Fruit fly (Drosophila melanogaster) whole organism, embryonic: ENCODE results near the gene PNKP.

Source experiments
- ATbp ChIP-seq: fragments of 200-800 bp; sonication (Bioruptor generic); optimal IDR thresholded peaks from 2 replicates; lab custom pipeline; 2017; ENCODE audit warnings: missing biosample characterization, mild to moderate bottlenecking, missing genetic modification characterization, missing genetic modification reagents
- Atf-2 ChIP-seq: fragments of 200-800 bp; sonication (Bioruptor generic); optimal IDR thresholded peaks from 2 replicates; lab custom pipeline; 2016; ENCODE audit warnings: missing biosample characterization, missing genetic modification characterization
- CG10959 ChIP-seq: fragments of 200-800 bp; sonication (Bioruptor generic); IDR thresholded peaks from 2 replicates; pipeline ENCODE4 v1.3.6; 2022; ENCODE audit warnings: missing biosample characterization, missing genetic modification characterization
- CG11695 ChIP-seq: fragments of 200-800 bp; sonication (Bioruptor generic); IDR thresholded peaks from 3 replicates; pipeline ENCODE4 v1.3.6; 2022; ENCODE audit warnings: missing biosample characterization, missing genetic modification characterization
- CG1233 ChIP-seq: fragments of 200-800 bp; sonication (Bioruptor generic); optimal IDR thresholded peaks from 4 replicates; lab custom pipeline; 2018; ENCODE audit warnings: missing biosample characterization, mild to moderate bottlenecking, missing genetic modification characterization
- CG12659 ChIP-seq: fragments of 200-800 bp; sonication (Bioruptor generic); optimal IDR thresholded peaks from 3 replicates; lab custom pipeline; 2017; ENCODE audit warnings: mild to moderate bottlenecking, missing biosample characterization, missing genetic modification reagents, missing genetic modification characterization
- CG14441 ChIP-seq: fragments of 200-800 bp; sonication (Bioruptor generic); IDR thresholded peaks from 2 replicates; pipeline ENCODE4 v1.3.6; 2022; ENCODE audit warnings: missing biosample characterization, missing genetic modification characterization
- CG14860 ChIP-seq: fragments of 200-800 bp; sonication (Bioruptor generic); IDR thresholded peaks from 3 replicates; pipeline ENCODE4 v1.3.6; 2022; ENCODE audit warnings: missing biosample characterization, missing genetic modification characterization; ENCODE audit not compliant: partially characterized antibody
- CG15514 ChIP-seq: fragments of 200-800 bp; sonication (Bioruptor generic); optimal IDR thresholded peaks from 3 replicates; lab custom pipeline; 2017; ENCODE audit warnings: missing biosample characterization, missing genetic modification characterization, mild to moderate bottlenecking, moderate library complexity, missing genetic modification reagents
- CG15696 ChIP-seq: fragments of 200-800 bp; sonication (Bioruptor generic); optimal IDR thresholded peaks from 2 replicates; lab custom pipeline; 2019; ENCODE audit warnings: missing biosample characterization, mild to moderate bottlenecking, missing genetic modification characterization, moderate library complexity
- CG1602 ChIP-seq: fragments of 200-800 bp; sonication (Bioruptor generic); optimal IDR thresholded peaks from 3 replicates; lab custom pipeline; 2016; ENCODE audit warnings: missing biosample characterization, missing genetic modification characterization
- CG1647 ChIP-seq: fragments of 200-800 bp; sonication (Bioruptor generic); optimal IDR thresholded peaks from 3 replicates; lab custom pipeline; 2016; ENCODE audit warnings: missing biosample characterization, missing genetic modification characterization
- CG17829 ChIP-seq: fragments of 200-800 bp; optimal IDR thresholded peaks from 2 replicates; lab custom pipeline; 2019; ENCODE audit warnings: missing biosample characterization, mild to moderate bottlenecking, missing genetic modification characterization, moderate library complexity
- CG18262 ChIP-seq: fragments of 200-800 bp; optimal IDR thresholded peaks from 3 replicates; lab custom pipeline; 2019; ENCODE audit warnings: missing biosample characterization, mild to moderate bottlenecking, missing genetic modification characterization, moderate library complexity
- CG2202 ChIP-seq: fragments of 200-800 bp; sonication (Bioruptor generic); optimal IDR thresholded peaks from 2 replicates; lab custom pipeline; 2018; ENCODE audit warnings: missing biosample characterization, mild to moderate bottlenecking, missing genetic modification characterization
- CG3281 ChIP-seq: fragments of 200-800 bp; sonication (Bioruptor generic); optimal IDR thresholded peaks from 3 replicates; lab custom pipeline; 2017; ENCODE audit warnings: missing biosample characterization, mild to moderate bottlenecking, missing genetic modification characterization
- CG3847 ChIP-seq: fragments of 200-800 bp; sonication (Bioruptor generic); IDR thresholded peaks from 2 replicates; pipeline ENCODE4 v1.3.6; 2022; ENCODE audit warnings: missing biosample characterization, missing genetic modification characterization
- CG4282 ChIP-seq: fragments of 200-800 bp; sonication (Bioruptor generic); optimal IDR thresholded peaks from 2 replicates; lab custom pipeline; 2016; ENCODE audit warnings: missing biosample characterization, missing genetic modification characterization
- CG4328 ChIP-seq: fragments of 200-800 bp; sonication (Bioruptor generic); optimal IDR thresholded peaks from 3 replicates; lab custom pipeline; 2017; ENCODE audit warnings: missing biosample characterization, missing genetic modification reagents, missing genetic modification characterization
- CG4820 ChIP-seq: fragments of 200-800 bp; sonication (Bioruptor generic); optimal IDR thresholded peaks from 3 replicates; lab custom pipeline; 2016; ENCODE audit warnings: missing biosample characterization, missing genetic modification characterization
- CG6272 ChIP-seq: fragments of 200-800 bp; sonication (Bioruptor generic); IDR thresholded peaks from 2 replicates; pipeline ENCODE4 v1.3.6; 2022; ENCODE audit warnings: missing biosample characterization, missing genetic modification characterization
- CG6683 ChIP-seq: fragments of 200-800 bp; sonication (Bioruptor generic); optimal IDR thresholded peaks from 2 replicates; lab custom pipeline; 2017; ENCODE audit warnings: missing biosample characterization, mild to moderate bottlenecking, missing genetic modification characterization, missing genetic modification reagents
- CG6791 ChIP-seq: fragments of 200-800 bp; sonication (Bioruptor generic); IDR thresholded peaks from 3 replicates; pipeline ENCODE4 v1.3.6; 2022; ENCODE audit warnings: missing biosample characterization, missing genetic modification characterization; ENCODE audit not compliant: partially characterized antibody
- CG9797 ChIP-seq: fragments of 200-800 bp; sonication (Bioruptor generic); optimal IDR thresholded peaks from 3 replicates; lab custom pipeline; 2018; ENCODE audit warnings: missing biosample characterization, mild to moderate bottlenecking, missing genetic modification characterization
- Deaf1 ChIP-seq: fragments of 200-800 bp; optimal IDR thresholded peaks from 3 replicates; lab custom pipeline; 2019; ENCODE audit warnings: missing biosample characterization, mild to moderate bottlenecking, missing genetic modification characterization, moderate library complexity
- Doc3 ChIP-seq: fragments of 200-800 bp; sonication (Bioruptor generic); IDR thresholded peaks from 3 replicates; pipeline ENCODE4 v1.3.6; 2022; ENCODE audit warnings: missing biosample characterization, missing genetic modification characterization; ENCODE audit not compliant: partially characterized antibody
- H2.0 ChIP-seq: fragments of 200-800 bp; sonication (Bioruptor generic); IDR thresholded peaks from 2 replicates; pipeline ENCODE4 v1.3.6; 2022; ENCODE audit warnings: missing biosample characterization, missing genetic modification characterization
- Hmx ChIP-seq: fragments of 200-800 bp; sonication (Bioruptor generic); optimal IDR thresholded peaks from 2 replicates; lab custom pipeline; 2016; ENCODE audit warnings: missing biosample characterization, missing genetic modification characterization
- Hr51 ChIP-seq, 2 experiments: fragments of 200-800 bp; sonication (Bioruptor generic); optimal IDR thresholded peaks; 2 replicates in 1 of 2; 3 replicates in 1 of 2; lab custom pipeline; 2016 to 2018; ENCODE audit warnings: missing biosample characterization in 2 of 2, missing genetic modification characterization in 2 of 2, mild to moderate bottlenecking in 1 of 2, moderate library complexity in 1 of 2
- MESR4 ChIP-seq: fragments of 200-800 bp; sonication (Bioruptor generic); optimal IDR thresholded peaks from 2 replicates; lab custom pipeline; 2018; ENCODE audit warnings: missing biosample characterization, mild to moderate bottlenecking, missing genetic modification characterization, moderate library complexity
- Mad ChIP-seq: fragments of 200-800 bp; sonication (Bioruptor generic); optimal IDR thresholded peaks from 2 replicates; lab custom pipeline; 2016; ENCODE audit warnings: missing biosample characterization, missing genetic modification characterization
- Poxn ChIP-seq: fragments of 200-800 bp; sonication (Bioruptor generic); IDR thresholded peaks from 2 replicates; pipeline ENCODE4 v1.3.6; 2022; ENCODE audit warnings: missing biosample characterization, missing genetic modification characterization
- Rx ChIP-seq: fragments of 200-800 bp; sonication (Bioruptor generic); IDR thresholded peaks from 2 replicates; pipeline ENCODE4 v1.3.6; 2022; ENCODE audit warnings: missing biosample characterization, missing genetic modification characterization
- Sin3A ChIP-seq: fragments of >200 bp; optimal IDR thresholded peaks from 2 replicates; lab custom pipeline; 2018
- Xrp1 ChIP-seq: fragments of 200-800 bp; sonication (Bioruptor generic); IDR thresholded peaks from 2 replicates; pipeline ENCODE4 v1.3.6; 2022; ENCODE audit warnings: missing biosample characterization, missing genetic modification characterization
- ab ChIP-seq: fragments of 200-800 bp; sonication (Bioruptor generic); optimal IDR thresholded peaks from 2 replicates; lab custom pipeline; 2016; ENCODE audit warnings: missing biosample characterization, missing genetic modification characterization
- btn ChIP-seq: fragments of 200-800 bp; sonication (Bioruptor generic); optimal IDR thresholded peaks from 2 replicates; lab custom pipeline; 2016; ENCODE audit warnings: missing biosample characterization, missing genetic modification characterization
- corto ChIP-seq: fragments of 200-800 bp; sonication (Bioruptor generic); optimal IDR thresholded peaks from 2 replicates; lab custom pipeline; 2016; ENCODE audit warnings: missing biosample characterization, mild to moderate bottlenecking, missing genetic modification characterization, moderate library complexity
- cwo ChIP-seq: fragments of 200-800 bp; sonication (Bioruptor generic); optimal IDR thresholded peaks from 3 replicates; lab custom pipeline; 2017; ENCODE audit warnings: missing biosample characterization, missing genetic modification characterization, mild to moderate bottlenecking, moderate library complexity, missing genetic modification reagents
- da ChIP-seq: fragments of 200-800 bp; sonication (Bioruptor generic); optimal IDR thresholded peaks from 2 replicates; lab custom pipeline; 2016; ENCODE audit warnings: missing biosample characterization, missing genetic modification characterization
- gcm ChIP-seq: fragments of 200-800 bp; sonication (Bioruptor generic); optimal IDR thresholded peaks from 2 replicates; lab custom pipeline; 2019; ENCODE audit warnings: missing biosample characterization, mild to moderate bottlenecking, missing genetic modification characterization, moderate library complexity
- hth ChIP-seq: fragments of >200 bp; optimal IDR thresholded peaks from 2 replicates; lab custom pipeline; 2017; ENCODE audit warnings: inconsistent platforms
- pita ChIP-seq: fragments of 200-800 bp; sonication (Bioruptor generic); optimal IDR thresholded peaks from 2 replicates; lab custom pipeline; 2017; ENCODE audit warnings: missing biosample characterization, mild to moderate bottlenecking, missing genetic modification characterization
- pnt ChIP-seq: fragments of 200-800 bp; sonication (Bioruptor generic); optimal IDR thresholded peaks from 3 replicates; lab custom pipeline; 2016; ENCODE audit warnings: missing biosample characterization, missing genetic modification characterization
- pzg ChIP-seq: fragments of 200-800 bp; sonication (Bioruptor generic); optimal IDR thresholded peaks from 3 replicates; lab custom pipeline; 2018; ENCODE audit warnings: missing biosample characterization, mild to moderate bottlenecking, missing genetic modification characterization, moderate library complexity
- row ChIP-seq: fragments of 200-800 bp; sonication (Bioruptor generic); IDR thresholded peaks from 3 replicates; pipeline ENCODE4 v1.3.6; 2022; ENCODE audit warnings: missing biosample characterization, missing genetic modification characterization
- sd ChIP-seq: fragments of 200-800 bp; sonication (Bioruptor generic); optimal IDR thresholded peaks from 3 replicates; lab custom pipeline; 2018; ENCODE audit warnings: missing biosample characterization, mild to moderate bottlenecking, missing genetic modification characterization, moderate library complexity
- sob ChIP-seq: fragments of 200-800 bp; sonication (Bioruptor generic); IDR thresholded peaks from 2 replicates; pipeline ENCODE4 v1.3.6; 2022; ENCODE audit warnings: missing biosample characterization, missing genetic modification characterization
- trem ChIP-seq: fragments of 200-800 bp; optimal IDR thresholded peaks from 3 replicates; lab custom pipeline; 2019; ENCODE audit warnings: missing biosample characterization, mild to moderate bottlenecking, missing genetic modification characterization, moderate library complexity
- vfl ChIP-seq: fragments of 200-800 bp; sonication (Bioruptor generic); optimal IDR thresholded peaks from 2 replicates; lab custom pipeline; 2016; ENCODE audit warnings: missing biosample characterization, missing genetic modification characterization
- wdn ChIP-seq: fragments of 200-800 bp; sonication (Bioruptor generic); IDR thresholded peaks from 2 replicates; pipeline ENCODE4 v1.3.6; 2022; ENCODE audit warnings: missing biosample characterization, missing genetic modification characterization

Gene PNKP

DNA sequence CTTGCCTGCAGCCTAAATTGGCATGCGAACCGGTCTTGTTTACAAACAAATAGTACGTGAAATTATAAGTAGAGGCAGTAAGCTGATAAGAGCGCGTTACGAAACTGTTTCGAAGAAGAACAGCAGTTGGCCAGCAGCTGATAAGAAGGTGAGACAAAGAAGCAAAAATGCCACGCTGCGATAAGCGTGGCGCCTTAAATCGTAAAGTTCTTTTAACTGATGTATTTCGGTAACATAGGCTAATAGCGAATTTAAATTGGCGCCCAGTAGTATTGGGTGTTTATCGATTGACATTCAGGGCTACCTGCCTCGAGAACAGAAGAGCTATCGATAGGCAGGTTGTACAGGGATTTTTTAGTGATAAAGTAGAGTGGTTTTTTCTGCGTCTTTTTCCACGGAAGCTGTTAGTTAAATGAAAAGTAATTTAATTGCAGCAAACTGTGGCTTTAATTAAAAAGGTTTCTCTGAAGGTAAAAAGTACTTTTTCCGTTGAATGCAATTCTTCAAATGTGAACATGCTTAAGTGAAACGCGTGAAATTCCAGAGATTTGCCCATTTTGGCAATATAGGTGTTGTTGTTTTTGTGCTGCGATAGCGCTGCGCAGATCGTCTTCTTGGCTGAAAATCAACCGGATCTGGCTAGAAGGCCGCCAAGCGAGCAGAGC is 13.4 kb upstream of the PNKP start, which contains the start of gene stck (continued):
- peak; percentile 54; the same call in 2 of the 3 replicates for TF ChIP-seq row (GFP tag; lab: Robert Waterston, UW)
- no peak for TF ChIP-seq CG4282 (GFP tag; lab: Kevin White, UChicago)
- peak; percentile 74 for TF ChIP-seq sd
- peak; percentile 78 for TF ChIP-seq CG9797 (GFP tag; lab: Kevin White, UChicago)
- no peak for TF ChIP-seq H2.0
- TF ChIP-seq sob (GFP tag; lab: Robert Waterston, UW), result peak; percentile 40; the same call in 1 of the 2 replicates
- no peak for TF ChIP-seq CG1233
- TF ChIP-seq pzg (GFP tag; lab: Kevin White, UChicago), result peak; percentile 90
- TF ChIP-seq cwo (GFP tag; lab: Kevin White, UChicago), result no peak
- no peak for TF ChIP-seq CG14441
- TF ChIP-seq CG6272 (GFP tag; lab: Robert Waterston, UW), result no peak
- no peak for TF ChIP-seq ATbp (GFP tag; lab: Kevin White, UChicago)
- TF ChIP-seq CG4328 (GFP tag; lab: Kevin White, UChicago), result no peak
- no peak for TF ChIP-seq CG3281 (GFP tag; lab: Kevin White, UChicago)
- TF ChIP-seq Mad, result no peak
- no peak for TF ChIP-seq ab (GFP tag; lab: Kevin White, UChicago)
- TF ChIP-seq hth (lab: Kevin White, UChicago), result no peak
- TF ChIP-seq CG6791 (GFP tag; lab: Robert Waterston, UW), result peak; percentile 61; the same call in 2 of the 3 replicates
- no peak for TF ChIP-seq CG10959 (GFP tag; lab: Robert Waterston, UW)
- no peak for TF ChIP-seq corto (GFP tag; lab: Kevin White, UChicago)
- no peak for TF ChIP-seq Hr51 (GFP tag; optimal IDR thresholded peaks at IDR 0.05; lab: Kevin White, UChicago)
- no peak for TF ChIP-seq CG4820
- TF ChIP-seq wdn (GFP tag; lab: Robert Waterston, UW), result no peak
- TF ChIP-seq pnt, result no peak
- TF ChIP-seq Sin3A (lab: Kevin White, UChicago), result peak; percentile 83
- TF ChIP-seq Atf-2 (GFP tag; lab: Kevin White, UChicago), result no peak
- TF ChIP-seq Xrp1 (GFP tag; lab: Robert Waterston, UW), result no peak
- TF ChIP-seq CG17829, result no peak
- peak; percentile 22 for TF ChIP-seq trem (tag; lab: Kevin White, UChicago)
- TF ChIP-seq CG1602 (GFP tag; lab: Kevin White, UChicago), result no peak
- TF ChIP-seq CG15696, result no peak
- no peak for TF ChIP-seq Deaf1 (tag; lab: Kevin White, UChicago)
- TF ChIP-seq Rx, result no peak
- no peak for TF ChIP-seq Poxn (GFP tag; lab: Robert Waterston, UW)
- TF ChIP-seq CG6683 (GFP tag; lab: Kevin White, UChicago), result no peak
- no peak for TF ChIP-seq btn (GFP tag; lab: Kevin White, UChicago)
- peak; percentile 48 for TF ChIP-seq CG15514 (GFP tag; lab: Kevin White, UChicago)
- no peak for TF ChIP-seq CG18262 (tag; lab: Kevin White, UChicago)
- no peak for TF ChIP-seq da (GFP tag; lab: Kevin White, UChicago)
- peak; percentile 56; the same call in 1 of the 3 replicates for TF ChIP-seq CG14860 (GFP tag; lab: Robert Waterston, UW)
- TF ChIP-seq CG12659 (GFP tag; lab: Kevin White, UChicago), result peak; percentile 27
- no peak for TF ChIP-seq CG11695 (GFP tag; lab: Robert Waterston, UW)
- TF ChIP-seq Doc3, result 0 out of 3 replicates have a peak, but pooled peaks have one; percentile 26
- TF ChIP-seq gcm (GFP tag; lab: Kevin White, UChicago), result no peak
- no peak for TF ChIP-seq CG3847 (GFP tag; lab: Robert Waterston, UW)
- TF ChIP-seq MESR4 (GFP tag; lab: Kevin White, UChicago), result peak; percentile 53
- TF ChIP-seq Hmx, result no peak
- TF ChIP-seq CG1647 (GFP tag; lab: Kevin White, UChicago), result no peak
- no peak for TF ChIP-seq vfl (GFP tag; lab: Kevin White, UChicago)
- TF ChIP-seq CG2202 (tag; lab: Kevin White, UChicago), result no peak
- no peak for TF ChIP-seq pita (GFP tag; lab: Kevin White, UChicago)
